In genomic region chr3L:18997590-18998283, dm6 we compare ENCODE assay signal across 1 fruit fly cellular context.
TF ChIP-seq lines count a peak whose summit lies in the region.

Gene CG18135, minus strand, starts transcription at chr3L:18998283.

TF ChIP-seq in whole organism, embryonic, 481 proteins besides CTCF, POLR2A, EP300 and RAD21 (continued from another document):
- TF ChIP-seq BtbVII (GFP tag; optimal IDR thresholded peaks at IDR 0.05; lab: Kevin White, UChicago) (peak; percentile 24), CG34224 (GFP tag; IDR thresholded peaks at IDR 0.05; lab: Robert Waterston, UW; ENCODE audit: partially characterized antibody) (0 out of 3 replicates have a peak, but pooled peaks have one; percentile 26), sens (GFP tag; lab: Kevin White, UChicago) (peak; percentile 50), crp (GFP tag; optimal IDR thresholded peaks at IDR 0.05; lab: Kevin White, UChicago) (peak in 1 of 2 experiments; percentile 13)
